Fruit fly (Drosophila melanogaster) whole organism, adult: ENCODE results near the gene CG16863.

Experiments
- CG11617 ChIP-seq: fragments of 200-800 bp; sonication (Bioruptor generic); optimal IDR thresholded peaks from 2 replicates; lab custom pipeline; 2017; ENCODE audit warnings: mild to moderate bottlenecking, missing biosample characterization, missing genetic modification reagents, missing genetic modification characterization
- CG12768 ChIP-seq: fragments of 200-800 bp; sonication (Bioruptor generic); optimal IDR thresholded peaks from 2 replicates; lab custom pipeline; 2017; ENCODE audit warnings: missing biosample characterization, missing genetic modification characterization, mild to moderate bottlenecking, moderate library complexity, missing genetic modification reagents
- CG1620 ChIP-seq: fragments of 200-800 bp; sonication (Bioruptor generic); optimal IDR thresholded peaks from 2 replicates; lab custom pipeline; 2016; ENCODE audit warnings: missing biosample characterization, missing genetic modification characterization
- CG33017 ChIP-seq: fragments of 200-800 bp; sonication (Bioruptor generic); optimal IDR thresholded peaks from 2 replicates; lab custom pipeline; 2018; ENCODE audit warnings: missing biosample characterization, mild to moderate bottlenecking, missing genetic modification characterization, moderate library complexity
- CG7045 ChIP-seq: fragments of 200-800 bp; sonication (Bioruptor generic); optimal IDR thresholded peaks from 2 replicates; lab custom pipeline; 2017; ENCODE audit warnings: missing biosample characterization, mild to moderate bottlenecking, missing genetic modification characterization
- Clk ChIP-seq: fragments of 200-800 bp; sonication (Bioruptor generic); optimal IDR thresholded peaks from 2 replicates; lab custom pipeline; 2017; ENCODE audit warnings: missing biosample characterization, missing genetic modification characterization
- Crg-1 ChIP-seq: fragments of 200-800 bp; sonication (Bioruptor generic); optimal IDR thresholded peaks from 2 replicates; lab custom pipeline; 2016; ENCODE audit warnings: missing biosample characterization, missing genetic modification characterization
- Hr96 ChIP-seq: fragments of 200-800 bp; sonication (Bioruptor generic); optimal IDR thresholded peaks from 2 replicates; lab custom pipeline; 2016; ENCODE audit warnings: missing biosample characterization, missing genetic modification characterization
- cic ChIP-seq: fragments of 200-800 bp; sonication (Bioruptor generic); optimal IDR thresholded peaks from 2 replicates; lab custom pipeline; 2017; ENCODE audit warnings: missing biosample characterization, mild to moderate bottlenecking, missing genetic modification characterization, moderate library complexity
- kay ChIP-seq: fragments of 200-800 bp; sonication (Bioruptor generic); peaks from one replicate; lab custom pipeline; 2016; ENCODE audit warnings: missing biosample characterization, missing genetic modification characterization, borderline replicate concordance
- ovo ChIP-seq: fragments of 200-800 bp; sonication (Bioruptor generic); optimal IDR thresholded peaks from 2 replicates; lab custom pipeline; 2016; ENCODE audit warnings: missing biosample characterization, missing genetic modification characterization
- pad ChIP-seq: fragments of 200-800 bp; sonication (Bioruptor generic); optimal IDR thresholded peaks from 3 replicates; lab custom pipeline; 2017; ENCODE audit warnings: missing biosample characterization, missing genetic modification characterization, mild to moderate bottlenecking, moderate library complexity, missing genetic modification reagents

dm6 chr2L:13793405-13793804, 2.6 kb downstream of the CG16863 start, which contains the start of gene Sec71:
- no peak for TF ChIP-seq CG11617 (GFP tag; lab: Kevin White, UChicago)
- TF ChIP-seq Hr96 (GFP tag; lab: Kevin White, UChicago) = no peak
- TF ChIP-seq CG1620 (GFP tag; lab: Kevin White, UChicago) = no peak
- no peak for TF ChIP-seq kay (GFP tag; lab: Kevin White, UChicago)
- TF ChIP-seq Crg-1 (GFP tag; lab: Kevin White, UChicago) = no peak
- peak; percentile 2 for TF ChIP-seq cic (GFP tag; lab: Kevin White, UChicago)
- no peak for TF ChIP-seq ovo
- no peak for TF ChIP-seq CG33017 (tag; lab: Kevin White, UChicago)
- no peak for TF ChIP-seq CG12768
- TF ChIP-seq CG7045 (GFP tag; lab: Kevin White, UChicago) = no peak
- TF ChIP-seq Clk (GFP tag; lab: Kevin White, UChicago) = no peak
- TF ChIP-seq pad (GFP tag; lab: Kevin White, UChicago) = no peak
